Worm (Caenorhabditis elegans): ENCODE results near the gene str-6.

DNA sequence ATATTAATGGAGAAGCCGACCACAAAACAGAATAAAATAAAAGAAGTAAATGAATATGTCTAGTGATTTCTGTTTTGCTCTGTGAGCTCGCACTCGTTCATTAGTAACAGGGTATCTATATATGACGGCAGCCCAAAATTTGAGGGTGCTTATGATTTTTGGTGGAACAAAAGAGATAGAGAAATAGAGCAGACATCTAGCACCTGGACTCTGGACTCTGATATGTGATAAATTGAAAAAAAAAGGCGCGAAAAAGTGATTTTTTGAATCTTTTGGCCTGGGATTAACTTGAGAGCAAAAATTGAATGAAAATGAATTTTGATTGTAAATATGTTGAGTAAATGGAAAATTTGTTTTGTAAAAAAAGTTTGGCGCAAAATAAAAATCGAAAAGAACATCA lies 26.6 kb upstream of the str-6 start, which contains the start of gene nhr-283:
- TF ChIP-seq elt-4 (tag; optimal IDR thresholded peaks at IDR 0.05) (no peak), ref-2 (tag; optimal IDR thresholded peaks at IDR 0.05) (no peak)

Measured in whole organism, late embryonic.